Worm (Caenorhabditis elegans): ENCODE data around the gene clec-177.

The clec-177 gene

ce11 chrIV:4983746-4984145, 2.6 kb upstream of the clec-177 start, which contains the start of gene clec-176:
TSS of gene clec-176 (plus strand) at chrIV:4984046.
- TF ChIP-seq ceh-83 (GFP tag; optimal IDR thresholded peaks at IDR 0.05), result no peak

ce11 chrIV:4988531-4988930, 2.2 kb downstream of the clec-177 start, which contains the start of gene E03H12.7:
TSS of gene E03H12.7 (minus strand) at chrIV:4988631.
- no peak for TF ChIP-seq nhr-12 (tag; optimal IDR thresholded peaks at IDR 0.05)
- no peak for TF ChIP-seq ztf-11 (tag; optimal IDR thresholded peaks at IDR 0.05)
- TF ChIP-seq lin-13 (tag; optimal IDR thresholded peaks at IDR 0.05), result no peak
- no peak for TF ChIP-seq blmp-1 (tag; optimal IDR thresholded peaks at IDR 0.05)
- TF ChIP-seq tbx-8 (GFP tag; optimal IDR thresholded peaks at IDR 0.05), result no peak
- no peak for TF ChIP-seq lsy-2 (tag; optimal IDR thresholded peaks at IDR 0.05)
- no peak for TF ChIP-seq mls-2 (tag; optimal IDR thresholded peaks at IDR 0.05)
- no peak for TF ChIP-seq zip-8 (tag; optimal IDR thresholded peaks at IDR 0.05)
- TF ChIP-seq pha-4 (tag; optimal IDR thresholded peaks at IDR 0.05), result no peak
- no peak for TF ChIP-seq sem-2 (GFP tag; optimal IDR thresholded peaks at IDR 0.05)
- no peak for TF ChIP-seq nhr-237 (tag; optimal IDR thresholded peaks at IDR 0.05)
- TF ChIP-seq bed-3 (GFP tag; optimal IDR thresholded peaks at IDR 0.05), result no peak
- TF ChIP-seq ceh-83 (GFP tag; optimal IDR thresholded peaks at IDR 0.05), result no peak
- TF ChIP-seq ces-1 (GFP tag; optimal IDR thresholded peaks at IDR 0.05), result no peak
- no peak for TF ChIP-seq nhr-2 (tag; optimal IDR thresholded peaks at IDR 0.05)
- TF ChIP-seq flh-1 (GFP tag; optimal IDR thresholded peaks at IDR 0.05), result no peak
- TF ChIP-seq sptf-1 (tag; optimal IDR thresholded peaks at IDR 0.05), result no peak
- no peak for TF ChIP-seq unc-120 (tag; optimal IDR thresholded peaks at IDR 0.05; ENCODE audit: poor library complexity, severe bottlenecking)
- no peak for TF ChIP-seq ceh-43 (GFP tag; optimal IDR thresholded peaks at IDR 0.05)

DNA sequence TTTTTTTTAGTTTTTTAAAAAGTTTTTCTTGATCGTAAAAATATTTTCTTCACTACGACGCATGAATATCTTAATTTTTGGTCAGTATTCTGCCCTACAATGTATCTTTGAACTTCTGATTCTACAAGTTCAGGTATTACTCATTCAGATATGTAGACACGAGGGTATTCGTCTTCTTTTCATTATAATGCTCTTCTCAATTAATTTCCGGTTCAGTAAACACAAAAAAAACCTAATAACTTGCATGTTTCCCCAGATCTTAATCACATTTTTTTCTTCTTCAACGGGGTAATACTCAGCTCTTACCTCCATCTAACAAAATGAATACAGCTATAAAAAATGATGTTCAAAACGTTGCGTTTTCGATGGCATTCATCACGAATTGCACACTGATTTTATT, 5.7 kb downstream of the clec-177 start, which contains the start of gene str-162:
str-162 (plus strand) TSS at position 301 of the 400 bp plus-strand sequence.
- TF ChIP-seq unc-62 (GFP tag; optimal IDR thresholded peaks at IDR 0.05) (no peak), bed-3 (GFP tag; optimal IDR thresholded peaks at IDR 0.05) (no peak), M03D4.4 (tag; optimal IDR thresholded peaks at IDR 0.05) (no peak), sem-2 (GFP tag; optimal IDR thresholded peaks at IDR 0.05) (no peak), elt-3 (tag; optimal IDR thresholded peaks at IDR 0.05) (no peak), lsy-2 (tag; optimal IDR thresholded peaks at IDR 0.05) (no peak), blmp-1 (tag; optimal IDR thresholded peaks at IDR 0.05) (no peak), elt-1 (tag; optimal IDR thresholded peaks at IDR 0.05; ENCODE audit: borderline replicate concordance, insufficient read depth) (no peak), nhr-237 (tag; optimal IDR thresholded peaks at IDR 0.05) (no peak), drap-1 (GFP tag; optimal IDR thresholded peaks at IDR 0.05) (no peak), hlh-1 (tag; optimal IDR thresholded peaks at IDR 0.05) (no peak), ham-2 (GFP tag; optimal IDR thresholded peaks at IDR 0.05) (no peak), pha-4 (tag; optimal IDR thresholded peaks at IDR 0.05) (no peak), flh-1 (GFP tag; optimal IDR thresholded peaks at IDR 0.05) (no peak), lin-32 (GFP tag; optimal IDR thresholded peaks at IDR 0.05) (no peak), mep-1 (tag; optimal IDR thresholded peaks at IDR 0.05) (no peak), lin-13 (tag; optimal IDR thresholded peaks at IDR 0.05) (no peak), nhr-28 (tag; optimal IDR thresholded peaks at IDR 0.05) (no peak), nhr-76 (tag; optimal IDR thresholded peaks at IDR 0.05) (no peak), mab-5 (tag; optimal IDR thresholded peaks at IDR 0.05) (no peak)

DNA sequence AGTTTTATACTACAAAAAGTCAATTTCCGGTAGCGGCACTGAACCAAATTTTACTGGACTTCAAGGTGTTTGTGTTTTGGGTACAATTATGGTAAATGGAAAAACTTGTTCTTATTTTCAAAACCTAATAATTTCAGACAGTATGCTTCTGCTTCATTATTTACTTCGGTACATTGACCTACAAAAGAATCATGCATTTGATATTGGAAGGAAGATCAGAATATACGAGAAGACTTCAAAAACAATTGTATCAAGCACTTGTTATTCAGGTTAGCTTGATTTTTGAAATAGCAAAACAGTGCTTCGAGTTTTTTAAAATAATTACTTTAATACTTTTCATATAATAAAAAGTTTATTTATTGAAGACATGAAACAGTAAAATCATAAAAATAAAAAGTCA, 6.8 kb downstream of the clec-177 start:
- no peak for TF ChIP-seq lin-13 (tag; optimal IDR thresholded peaks at IDR 0.05)
- no peak for TF ChIP-seq elt-1 (tag; optimal IDR thresholded peaks at IDR 0.05; ENCODE audit: borderline replicate concordance, insufficient read depth)
- no peak for TF ChIP-seq elt-3 (tag; optimal IDR thresholded peaks at IDR 0.05)
- TF ChIP-seq cnd-1 (tag; optimal IDR thresholded peaks at IDR 0.05), result no peak
- TF ChIP-seq sem-2 (GFP tag; optimal IDR thresholded peaks at IDR 0.05), result no peak
- no peak for TF ChIP-seq unc-39 (tag; optimal IDR thresholded peaks at IDR 0.05)
- no peak for TF ChIP-seq blmp-1 (tag; optimal IDR thresholded peaks at IDR 0.05)
- no peak for TF ChIP-seq nhr-28 (tag; optimal IDR thresholded peaks at IDR 0.05)
- no peak for TF ChIP-seq nhr-76 (tag; optimal IDR thresholded peaks at IDR 0.05)
- TF ChIP-seq unc-120 (tag; optimal IDR thresholded peaks at IDR 0.05; ENCODE audit: poor library complexity, severe bottlenecking), result no peak
- TF ChIP-seq zip-8 (tag; optimal IDR thresholded peaks at IDR 0.05), result no peak
- TF ChIP-seq sptf-1 (tag; optimal IDR thresholded peaks at IDR 0.05), result no peak
- no peak for TF ChIP-seq M03D4.4 (tag; optimal IDR thresholded peaks at IDR 0.05)
- no peak for TF ChIP-seq hlh-1 (tag; optimal IDR thresholded peaks at IDR 0.05)
- no peak for TF ChIP-seq nhr-12 (tag; optimal IDR thresholded peaks at IDR 0.05)

Data from whole organism, mixed stage, embryonic.